Worm (Caenorhabditis elegans) whole organism, midembryonic: ENCODE data around the gene ZK84.5.

Source experiments
- T22C8.4 ChIP-seq: fragments of 200-800 bp; sonication (Bioruptor generic); IDR thresholded peaks from 2 replicates; pipeline ENCODE4 v1.3.6; 2022; ENCODE audit warnings: missing genetic modification characterization, missing compliant biosample characterization
- cog-1 ChIP-seq: sonication (generic microtip); optimal IDR thresholded peaks from 2 replicates; lab custom pipeline; 2016; ENCODE audit warnings: missing genetic modification characterization, missing compliant biosample characterization
- flt-1 ChIP-seq: fragments of 200-800 bp; sonication (Bioruptor generic); IDR thresholded peaks from 2 replicates; pipeline ENCODE4 v1.3.6; 2022; ENCODE audit warnings: missing genetic modification characterization, missing compliant biosample characterization
- klf-2 ChIP-seq: fragments of 200-800 bp; sonication (Bioruptor generic); conservative IDR thresholded peaks from 2 replicates; pipeline ENCODE4 v1.3.6; 2022; ENCODE audit warnings: missing genetic modification reagents, missing genetic modification characterization, missing compliant biosample characterization
- med-1 ChIP-seq: sonication (generic microtip); optimal IDR thresholded peaks from 2 replicates; lab custom pipeline; 2017; ENCODE audit warnings: missing genetic modification characterization, mild to moderate bottlenecking, missing compliant biosample characterization, antibody characterized with exemption, missing genetic modification reagents; ENCODE audit not compliant: insufficient read depth
- ref-1 ChIP-seq: fragments of 200-800 bp; sonication (Bioruptor generic); conservative IDR thresholded peaks from 2 replicates; pipeline ENCODE4 v1.3.6; 2022; ENCODE audit warnings: missing genetic modification reagents, missing genetic modification characterization, missing compliant biosample characterization
- tab-1 ChIP-seq: fragments of 200-800 bp; sonication (Bioruptor generic); IDR thresholded peaks from 2 replicates; pipeline ENCODE4 v1.3.6; 2022; ENCODE audit warnings: missing genetic modification characterization, missing compliant biosample characterization
- ztf-23 ChIP-seq: fragments of 200-800 bp; sonication (Bioruptor generic); IDR thresholded peaks from 2 replicates; pipeline ENCODE4 v1.3.6; 2022; ENCODE audit warnings: missing genetic modification reagents, missing genetic modification characterization, missing compliant biosample characterization
- ztf-29 ChIP-seq: fragments of 200-800 bp; sonication (Bioruptor generic); IDR thresholded peaks from 2 replicates; pipeline ENCODE4 v1.3.6; 2022; ENCODE audit warnings: missing genetic modification reagents, missing genetic modification characterization, missing compliant biosample characterization

Gene ZK84.5

ce11 chrII:6001004-6001403 lies 15.3 kb downstream of the ZK84.5 start:
- TF ChIP-seq flt-1 (GFP tag; lab: Robert Waterston, UW) (no peak), klf-2 (GFP tag; lab: Robert Waterston, UW) (no peak), cog-1 (tag; lab: Kevin White, UChicago) (no peak), med-1 (GFP tag; lab: Kevin White, UChicago) (no peak), ztf-23 (GFP tag; lab: Robert Waterston, UW) (no peak), tab-1 (GFP tag; lab: Robert Waterston, UW) (no peak), ref-1 (GFP tag; lab: Robert Waterston, UW) (no peak), T22C8.4 (GFP tag; lab: Robert Waterston, UW) (no peak), ztf-29 (GFP tag; lab: Robert Waterston, UW) (no peak)

- TF ChIP-seq flt-1 (GFP tag; lab: Robert Waterston, UW) (no peak), ztf-23 (GFP tag; lab: Robert Waterston, UW) (no peak), ref-1 (GFP tag; lab: Robert Waterston, UW) (no peak), klf-2 (GFP tag; lab: Robert Waterston, UW) (no peak), cog-1 (tag; lab: Kevin White, UChicago) (no peak), T22C8.4 (GFP tag; lab: Robert Waterston, UW) (no peak), tab-1 (GFP tag; lab: Robert Waterston, UW) (no peak), ztf-29 (GFP tag; lab: Robert Waterston, UW) (no peak), med-1 (GFP tag; lab: Kevin White, UChicago) (no peak)
These were observed 16.2 kb downstream of the ZK84.5 start, which contains the start of gene ins-6 for ce11 chrII:6000136-6000535. Gene ins-6, plus strand, starts transcription at chrII:6000436.

ce11 chrII:5997257-5997656 lies 19.1 kb downstream of the ZK84.5 start, which contains the start of gene ins-5:
Gene ins-5, plus strand, starts transcription at chrII:5997557.
- no peak for TF ChIP-seq ref-1 (GFP tag; lab: Robert Waterston, UW)
- no peak for TF ChIP-seq klf-2 (GFP tag; lab: Robert Waterston, UW)
- TF ChIP-seq flt-1 (GFP tag; lab: Robert Waterston, UW): no peak
- TF ChIP-seq ztf-29 (GFP tag; lab: Robert Waterston, UW): no peak

ce11 chrII:5996066-5996465 lies 20.2 kb downstream of the ZK84.5 start, which contains the start of gene ins-4:
Gene ins-4, plus strand, starts transcription at chrII:5996366.
- TF ChIP-seq T22C8.4 (GFP tag; lab: Robert Waterston, UW) (no peak), klf-2 (GFP tag; lab: Robert Waterston, UW) (no peak), ztf-29 (GFP tag; lab: Robert Waterston, UW) (no peak), tab-1 (GFP tag; lab: Robert Waterston, UW) (no peak), ztf-23 (GFP tag; lab: Robert Waterston, UW) (no peak), cog-1 (tag; lab: Kevin White, UChicago) (no peak), flt-1 (GFP tag; lab: Robert Waterston, UW) (no peak), med-1 (GFP tag; lab: Kevin White, UChicago) (no peak), ref-1 (GFP tag; lab: Robert Waterston, UW) (no peak)

ce11 chrII:5990668-5991067 lies 25.6 kb downstream of the ZK84.5 start, which contains the start of gene ins-3:
Gene ins-3, minus strand, starts transcription at chrII:5990768.
- TF ChIP-seq T22C8.4 (GFP tag; lab: Robert Waterston, UW) (no peak), flt-1 (GFP tag; lab: Robert Waterston, UW) (no peak), tab-1 (GFP tag; lab: Robert Waterston, UW) (no peak), med-1 (GFP tag; lab: Kevin White, UChicago) (no peak), ztf-29 (GFP tag; lab: Robert Waterston, UW) (no peak), ref-1 (GFP tag; lab: Robert Waterston, UW) (no peak), cog-1 (tag; lab: Kevin White, UChicago) (no peak), klf-2 (GFP tag; lab: Robert Waterston, UW) (no peak), ztf-23 (GFP tag; lab: Robert Waterston, UW) (no peak)

- TF ChIP-seq klf-2 (GFP tag; lab: Robert Waterston, UW): no peak
- no peak for TF ChIP-seq T22C8.4 (GFP tag; lab: Robert Waterston, UW)
- no peak for TF ChIP-seq tab-1 (GFP tag; lab: Robert Waterston, UW)
- no peak for TF ChIP-seq ztf-29 (GFP tag; lab: Robert Waterston, UW)
- TF ChIP-seq med-1 (GFP tag; lab: Kevin White, UChicago): no peak
- no peak for TF ChIP-seq ztf-23 (GFP tag; lab: Robert Waterston, UW)
- TF ChIP-seq ref-1 (GFP tag; lab: Robert Waterston, UW): no peak
- TF ChIP-seq flt-1 (GFP tag; lab: Robert Waterston, UW): no peak
- TF ChIP-seq cog-1 (tag; lab: Kevin White, UChicago): no peak
These were observed 28.1 kb downstream of the ZK84.5 start, which contains the start of gene ins-2 for ce11 chrII:5988224-5988623. Gene ins-2, plus strand, starts transcription at chrII:5988524.

- TF ChIP-seq tab-1 (GFP tag; lab: Robert Waterston, UW) (no peak), ztf-23 (GFP tag; lab: Robert Waterston, UW) (no peak), cog-1 (tag; lab: Kevin White, UChicago) (no peak), med-1 (GFP tag; lab: Kevin White, UChicago) (no peak), ztf-29 (GFP tag; lab: Robert Waterston, UW) (no peak), klf-2 (GFP tag; lab: Robert Waterston, UW) (no peak), flt-1 (GFP tag; lab: Robert Waterston, UW) (no peak), ref-1 (GFP tag; lab: Robert Waterston, UW) (no peak), T22C8.4 (GFP tag; lab: Robert Waterston, UW) (no peak)
These were observed 41.4 kb downstream of the ZK84.5 start, which contains the start of gene B0034.5 for ce11 chrII:5974878-5975277. Gene B0034.5, minus strand, starts transcription at chrII:5974978.

ce11 chrII:5969303-5969702 lies 47.0 kb downstream of the ZK84.5 start, which contains the start of gene B0034.4:
Gene B0034.4, minus strand, starts transcription at chrII:5969531.
- TF ChIP-seq flt-1 (GFP tag; lab: Robert Waterston, UW) (no peak), klf-2 (GFP tag; lab: Robert Waterston, UW) (no peak), cog-1 (tag; lab: Kevin White, UChicago) (no peak), med-1 (GFP tag; lab: Kevin White, UChicago) (no peak), ztf-29 (GFP tag; lab: Robert Waterston, UW) (no peak), T22C8.4 (GFP tag; lab: Robert Waterston, UW) (no peak), ref-1 (GFP tag; lab: Robert Waterston, UW) (no peak), tab-1 (GFP tag; lab: Robert Waterston, UW) (no peak), ztf-23 (GFP tag; lab: Robert Waterston, UW) (no peak)
